Worm (Caenorhabditis elegans) whole organism, L4 larva: ENCODE results near the gene prcc-1.

Experiments used
- D1046.2 ChIP-seq: fragments of 200-800 bp; sonication (Bioruptor generic); IDR thresholded peaks from 2 replicates; pipeline ENCODE4 v1.3.6; 2022; ENCODE audit warnings: missing genetic modification characterization, missing compliant biosample characterization
- F26F4.8 ChIP-seq: fragments of 200-800 bp; sonication (Bioruptor generic); conservative IDR thresholded peaks from 2 replicates; pipeline ENCODE4 v1.3.6; 2022; ENCODE audit warnings: missing genetic modification characterization, missing compliant biosample characterization
- F44E2.7 ChIP-seq: fragments of 200-800 bp; sonication (Bioruptor generic); IDR thresholded peaks from 2 replicates; pipeline ENCODE4 v2.1.2; 2022; ENCODE audit warnings: missing genetic modification characterization, missing compliant biosample characterization
- T26A8.4 ChIP-seq: fragments of 200-800 bp; sonication (Bioruptor generic); IDR thresholded peaks from 2 replicates; pipeline ENCODE4 v1.3.6; 2022; ENCODE audit warnings: missing genetic modification characterization, missing compliant biosample characterization
- ZK337.2 ChIP-seq: fragments of 200-800 bp; sonication (Bioruptor generic); IDR thresholded peaks from 2 replicates; pipeline ENCODE4 v1.3.6; 2022; ENCODE audit warnings: missing genetic modification reagents, missing genetic modification characterization, missing compliant biosample characterization
- aha-1 ChIP-seq: fragments of 150-350 bp; peaks from one replicate; lab custom pipeline; 2014; ENCODE audit warnings: missing biosample characterization, missing genetic modification characterization
- aly-2 ChIP-seq: sonication (generic microtip); optimal IDR thresholded peaks from 2 replicates; lab custom pipeline; 2018; ENCODE audit warnings: missing biosample characterization, missing genetic modification characterization
- attf-4 ChIP-seq: sonication (generic microtip); optimal IDR thresholded peaks from 3 replicates; lab custom pipeline; 2017; ENCODE audit warnings: missing biosample characterization, missing genetic modification characterization
- ceh-20 ChIP-seq: fragments of 200-800 bp; sonication (Bioruptor generic); IDR thresholded peaks from 2 replicates; pipeline ENCODE4 v1.3.6; 2022; ENCODE audit warnings: missing genetic modification reagents, missing genetic modification characterization, missing compliant biosample characterization
- ceh-28 ChIP-seq: fragments of 150-350 bp; optimal IDR thresholded peaks from 2 replicates; lab custom pipeline; 2014; ENCODE audit warnings: missing biosample characterization, missing genetic modification reagents, missing genetic modification characterization
- ceh-32 ChIP-seq: sonication (generic microtip); optimal IDR thresholded peaks from 2 replicates; lab custom pipeline; 2016; ENCODE audit warnings: mild to moderate bottlenecking, missing genetic modification characterization, missing compliant biosample characterization; ENCODE audit not compliant: poor library complexity
- cey-2 ChIP-seq: sonication (generic microtip); optimal IDR thresholded peaks from 3 replicates; lab custom pipeline; 2017; ENCODE audit warnings: missing genetic modification characterization, mild to moderate bottlenecking, missing compliant biosample characterization, antibody characterized with exemption, borderline replicate concordance; ENCODE audit not compliant: insufficient read depth
- ctbp-1 ChIP-seq: fragments of 200-800 bp; sonication (Bioruptor generic); IDR thresholded peaks from 2 replicates; pipeline ENCODE4 v1.3.6; 2022; ENCODE audit warnings: missing genetic modification reagents, missing genetic modification characterization, missing compliant biosample characterization
- daf-19 ChIP-seq: fragments of 200-800 bp; sonication (Bioruptor generic); conservative IDR thresholded peaks from 2 replicates; pipeline ENCODE4 v1.3.6; 2022; ENCODE audit warnings: missing genetic modification characterization, missing compliant biosample characterization
- dmd-6 ChIP-seq: fragments of 200-800 bp; sonication (Bioruptor generic); IDR thresholded peaks from 2 replicates; pipeline ENCODE4 v1.3.6; 2022; ENCODE audit warnings: missing genetic modification reagents, missing genetic modification characterization, missing compliant biosample characterization
- duxl-1 ChIP-seq: sonication (generic microtip); optimal IDR thresholded peaks from 2 replicates; lab custom pipeline; 2016; ENCODE audit warnings: mild to moderate bottlenecking, missing genetic modification characterization, moderate library complexity, missing compliant biosample characterization; ENCODE audit not compliant: poor library complexity
- dve-1 ChIP-seq: sonication (generic microtip); optimal IDR thresholded peaks from 2 replicates; lab custom pipeline; 2017; ENCODE audit warnings: antibody characterized with exemption, mild to moderate bottlenecking, missing genetic modification characterization, missing compliant biosample characterization; ENCODE audit not compliant: insufficient read depth
- egl-27 ChIP-seq: sonication (generic microtip); optimal IDR thresholded peaks from 3 replicates; lab custom pipeline; 2017; ENCODE audit warnings: missing biosample characterization, missing genetic modification reagents, missing genetic modification characterization
- egl-43 ChIP-seq: fragments of 200-800 bp; sonication (Bioruptor generic); IDR thresholded peaks from 2 replicates; pipeline ENCODE4 v1.3.6; 2022; ENCODE audit warnings: missing genetic modification reagents, missing genetic modification characterization, missing compliant biosample characterization
- gei-8 ChIP-seq: fragments of 200-800 bp; sonication (Bioruptor generic); optimal IDR thresholded peaks from 2 replicates; lab custom pipeline; 2018; ENCODE audit warnings: mild to moderate bottlenecking, missing genetic modification characterization, missing compliant biosample characterization
- hlh-11 ChIP-seq: fragments of 200-800 bp; sonication (Bioruptor generic); optimal IDR thresholded peaks from 2 replicates; lab custom pipeline; 2018; ENCODE audit warnings: mild to moderate bottlenecking, missing genetic modification characterization, missing compliant biosample characterization
- hlh-30 ChIP-seq: sonication (generic microtip); optimal IDR thresholded peaks from 2 replicates; lab custom pipeline; 2017; ENCODE audit warnings: antibody characterized with exemption, mild to moderate bottlenecking, missing genetic modification characterization, missing compliant biosample characterization; ENCODE audit not compliant: insufficient read depth
- jun-1 ChIP-seq: fragments of 150-350 bp; optimal IDR thresholded peaks from 2 replicates; lab custom pipeline; 2014; ENCODE audit warnings: missing biosample characterization, missing genetic modification reagents, missing genetic modification characterization
- lin-1 ChIP-seq: fragments of 200-800 bp; sonication (Bioruptor generic); IDR thresholded peaks from 2 replicates; pipeline ENCODE4 v1.3.6; 2022; ENCODE audit warnings: missing genetic modification reagents, missing genetic modification characterization, missing compliant biosample characterization
- lir-3 ChIP-seq: sonication (generic microtip); optimal IDR thresholded peaks from 2 replicates; lab custom pipeline; 2016; ENCODE audit warnings: mild to moderate bottlenecking, missing genetic modification characterization, missing compliant biosample characterization
- mdl-1 ChIP-seq, 2 experiments: fragments of 150-350 bp in 1 of 2; sonication (generic microtip) in 1 of 2; optimal IDR thresholded peaks; 2 replicates each; lab custom pipeline; 2014 to 2017; ENCODE audit warnings: missing biosample characterization in 2 of 2, missing genetic modification characterization in 2 of 2
- mxl-2 ChIP-seq: fragments of 200-800 bp; sonication (Bioruptor generic); conservative IDR thresholded peaks from 2 replicates; pipeline ENCODE4 v1.3.6; 2022; ENCODE audit warnings: missing genetic modification reagents, missing genetic modification characterization, missing compliant biosample characterization
- mxl-3 ChIP-seq: fragments of 200-800 bp; sonication (Bioruptor generic); optimal IDR thresholded peaks from 2 replicates; lab custom pipeline; 2018; ENCODE audit warnings: mild to moderate bottlenecking, missing genetic modification characterization, missing compliant biosample characterization
- nhr-10 ChIP-seq: fragments of 150-350 bp; optimal IDR thresholded peaks from 2 replicates; lab custom pipeline; 2014; ENCODE audit warnings: missing biosample characterization, missing genetic modification characterization
- nhr-11 ChIP-seq: fragments of 150-350 bp; optimal IDR thresholded peaks from 2 replicates; lab custom pipeline; 2014; ENCODE audit warnings: missing biosample characterization, missing genetic modification characterization
- nhr-25 ChIP-seq: sonication (generic microtip); optimal IDR thresholded peaks from 2 replicates; lab custom pipeline; 2017; ENCODE audit warnings: missing genetic modification characterization, mild to moderate bottlenecking, missing compliant biosample characterization, antibody characterized with exemption, moderate library complexity, borderline replicate concordance; ENCODE audit not compliant: insufficient read depth
- nhr-28 ChIP-seq: fragments of 150-350 bp; optimal IDR thresholded peaks from 2 replicates; lab custom pipeline; 2014; ENCODE audit warnings: missing biosample characterization, missing genetic modification characterization
- nhr-41 ChIP-seq: fragments of 200-800 bp; sonication (Bioruptor generic); IDR thresholded peaks from 2 replicates; pipeline ENCODE4 v1.3.6; 2022; ENCODE audit warnings: missing genetic modification reagents, missing genetic modification characterization, missing compliant biosample characterization
- nhr-48 ChIP-seq: sonication (generic microtip); optimal IDR thresholded peaks from 2 replicates; lab custom pipeline; 2016; ENCODE audit warnings: mild to moderate bottlenecking, missing genetic modification characterization, missing compliant biosample characterization
- nhr-76 ChIP-seq: fragments of 150-350 bp; optimal IDR thresholded peaks from 2 replicates; lab custom pipeline; 2014; ENCODE audit warnings: missing biosample characterization, missing genetic modification characterization
- nhr-77 ChIP-seq: fragments of 150-350 bp; optimal IDR thresholded peaks from 2 replicates; lab custom pipeline; 2014; ENCODE audit warnings: missing biosample characterization, missing genetic modification characterization
- pha-4 ChIP-seq, 2 experiments: fragments of 150-350 bp in 1 of 2; fragments of 200-800 bp in 1 of 2; sonication (Bioruptor generic) in 1 of 2; IDR thresholded peaks in 1 of 2; optimal IDR thresholded peaks in 1 of 2; 2 replicates each; pipeline versions ENCODE4 v1.3.6 to Lab custom; 2014 to 2022; ENCODE audit warnings: missing genetic modification characterization in 2 of 2, missing genetic modification reagents in 2 of 2, missing biosample characterization in 1 of 2, missing compliant biosample characterization in 1 of 2
- set-16 ChIP-seq: fragments of 200-800 bp; sonication (Bioruptor generic); IDR thresholded peaks from 2 replicates; pipeline ENCODE4 v1.3.6; 2022; ENCODE audit warnings: missing genetic modification reagents, missing genetic modification characterization, missing compliant biosample characterization
- snpc-1.2 ChIP-seq: fragments of 200-800 bp; sonication (Bioruptor generic); IDR thresholded peaks from 2 replicates; pipeline ENCODE4 v1.3.6; 2022; ENCODE audit warnings: missing genetic modification reagents, missing genetic modification characterization, missing compliant biosample characterization
- unc-39 ChIP-seq: sonication (generic microtip); optimal IDR thresholded peaks from 2 replicates; lab custom pipeline; 2017; ENCODE audit warnings: missing biosample characterization, missing genetic modification characterization
- unc-62 ChIP-seq, 3 experiments: fragments of 150-350 bp in 1 of 3; sonication (generic microtip); optimal IDR thresholded peaks in 2 of 3; peaks in 1 of 3; 1 replicate in 1 of 3; 2 replicates in 2 of 3; lab custom pipeline; 2014 to 2017; ENCODE audit warnings: missing biosample characterization in 3 of 3, missing genetic modification characterization in 3 of 3, missing genetic modification reagents in 3 of 3, missing genotype in 1 of 3
- vab-7 ChIP-seq: fragments of 200-800 bp; sonication (Bioruptor generic); IDR thresholded peaks from 2 replicates; pipeline ENCODE4 v1.3.6; 2022; ENCODE audit warnings: missing genetic modification reagents, missing genetic modification characterization, missing compliant biosample characterization
- zip-11 ChIP-seq: fragments of 200-800 bp; sonication (Bioruptor generic); IDR thresholded peaks from 2 replicates; pipeline ENCODE4 v1.3.6; 2022; ENCODE audit warnings: missing genetic modification characterization, missing compliant biosample characterization
- ztf-11 ChIP-seq: fragments of 150-350 bp; optimal IDR thresholded peaks from 2 replicates; lab custom pipeline; 2014; ENCODE audit warnings: missing biosample characterization, missing genetic modification characterization
- ztf-7 ChIP-seq: fragments of 150-350 bp; optimal IDR thresholded peaks from 2 replicates; lab custom pipeline; 2014; ENCODE audit warnings: missing biosample characterization, missing genetic modification characterization

The prcc-1 gene

ce11 chrIV:13079119-13079518 lies 14.5 kb downstream of the prcc-1 start, which contains the start of gene C39E9.8:
Gene C39E9.8, plus strand, starts transcription at chrIV:13079446.
- TF ChIP-seq ctbp-1 (GFP tag; lab: Robert Waterston, UW) (no peak), unc-62 (GFP tag; optimal IDR thresholded peaks at IDR 0.05 in 1 of 2; lab: Kevin White, UChicago) (no peak), unc-62 (tag; optimal IDR thresholded peaks at IDR 0.05; lab: Kevin White, UChicago) (no peak), mdl-1 (tag; optimal IDR thresholded peaks at IDR 0.05; lab: Kevin White, UChicago) (peak in 1 of 2 experiments; percentile 28), F26F4.8 (GFP tag; lab: Robert Waterston, UW) (no peak), mxl-3 (peak; percentile 60), hlh-11 (tag; lab: Kevin White, UChicago) (peak; percentile 67), nhr-10 (tag; lab: Kevin White, UChicago) (no peak), dve-1 (peak; percentile 21), ceh-20 (GFP tag; lab: Robert Waterston, UW) (no peak), nhr-28 (peak; percentile 76), hlh-30 (peak; percentile 55), cey-2 (tag; lab: Kevin White, UChicago) (peak; percentile 80)
- TF ChIP-seq, all 104 proteins: peak for 7

ce11 chrIV:13078342-13078741 lies 15.3 kb downstream of the prcc-1 start:
- TF ChIP-seq vab-7 (GFP tag; lab: Robert Waterston, UW) (0 out of 2 replicates have a peak, but pooled peaks have one; percentile 7), unc-62 (GFP tag; optimal IDR thresholded peaks at IDR 0.05 in 1 of 2; lab: Kevin White, UChicago) (peak in 1 of 2 experiments; percentile 96), unc-62 (tag; optimal IDR thresholded peaks at IDR 0.05; lab: Kevin White, UChicago) (no peak), ztf-7 (no peak)

ce11 chrIV:13077694-13078093 lies 15.9 kb downstream of the prcc-1 start:
- no peak for TF ChIP-seq attf-4 (tag; lab: Kevin White, UChicago)
- no peak for TF ChIP-seq nhr-76
- TF ChIP-seq snpc-1.2 (GFP tag; lab: Robert Waterston, UW): no peak
- TF ChIP-seq hlh-11 (tag; lab: Kevin White, UChicago): peak; percentile 83
- no peak for TF ChIP-seq T26A8.4 (GFP tag; lab: Robert Waterston, UW)
- no peak for TF ChIP-seq egl-27
- peak; percentile 79 for TF ChIP-seq nhr-48
- no peak for TF ChIP-seq zip-11
- TF ChIP-seq ceh-28 (tag; lab: Kevin White, UChicago): no peak
- TF ChIP-seq aly-2 (tag; lab: Kevin White, UChicago): no peak
- TF ChIP-seq dmd-6 (GFP tag; lab: Robert Waterston, UW): peak; percentile 45
- no peak for TF ChIP-seq daf-19 (GFP tag; lab: Robert Waterston, UW)
- TF ChIP-seq nhr-11 (tag; lab: Kevin White, UChicago): no peak
- no peak for TF ChIP-seq lir-3 (tag; lab: Kevin White, UChicago)
- TF ChIP-seq F26F4.8 (GFP tag; lab: Robert Waterston, UW): no peak
- TF ChIP-seq nhr-41 (GFP tag; lab: Robert Waterston, UW): no peak
- peak; percentile 87 for TF ChIP-seq aha-1 (tag; lab: Kevin White, UChicago)
- peak; percentile 28 for TF ChIP-seq cey-2 (tag; lab: Kevin White, UChicago)
- TF ChIP-seq pha-4 (GFP tag; IDR thresholded peaks at IDR 0.05; lab: Robert Waterston, UW): no peak
- no peak for TF ChIP-seq pha-4 (tag; optimal IDR thresholded peaks at IDR 0.05; lab: Kevin White, UChicago)
- TF ChIP-seq mxl-2 (GFP tag; lab: Robert Waterston, UW): no peak
- TF ChIP-seq mdl-1 (tag; optimal IDR thresholded peaks at IDR 0.05; lab: Kevin White, UChicago): peak; percentile 36 to 73
- no peak for TF ChIP-seq ztf-11 (tag; lab: Kevin White, UChicago)
- TF ChIP-seq set-16: no peak
- no peak for TF ChIP-seq lin-1
- no peak for TF ChIP-seq F44E2.7 (GFP tag; lab: Robert Waterston, UW)
- TF ChIP-seq D1046.2 (GFP tag; lab: Robert Waterston, UW): no peak
- peak; percentile 26 for TF ChIP-seq nhr-77 (tag; lab: Kevin White, UChicago)
- TF ChIP-seq unc-39: no peak
- no peak for TF ChIP-seq gei-8 (GFP tag; lab: Kevin White, UChicago)
- no peak for TF ChIP-seq ceh-32
- TF ChIP-seq jun-1 (tag; lab: Kevin White, UChicago): no peak
- no peak for TF ChIP-seq egl-43
- no peak for TF ChIP-seq ZK337.2 (GFP tag; lab: Robert Waterston, UW)
- TF ChIP-seq nhr-25 (tag; lab: Kevin White, UChicago): peak; percentile 52
- no peak for TF ChIP-seq vab-7 (GFP tag; lab: Robert Waterston, UW)
- TF ChIP-seq duxl-1 (tag; lab: Kevin White, UChicago): no peak
- peak; percentile 96 for TF ChIP-seq nhr-28
